Worm (Caenorhabditis elegans) whole organism, midembryonic: ENCODE measurements around the gene C13A10.1.

Source experiments
- T22C8.4 ChIP-seq: fragments of 200-800 bp; sonication (Bioruptor generic); IDR thresholded peaks from 2 replicates; pipeline ENCODE4 v1.3.6; 2022; ENCODE audit warnings: missing genetic modification characterization, missing compliant biosample characterization
- flt-1 ChIP-seq: fragments of 200-800 bp; sonication (Bioruptor generic); IDR thresholded peaks from 2 replicates; pipeline ENCODE4 v1.3.6; 2022; ENCODE audit warnings: missing genetic modification characterization, missing compliant biosample characterization

- TF ChIP-seq flt-1 (no peak), T22C8.4 (GFP tag; lab: Robert Waterston, UW) (no peak)
Measured at ce11 chrII:1386478-1386877, 31.0 kb upstream of the C13A10.1 start, which contains the start of gene aat-7.
